Worm (Caenorhabditis elegans): ENCODE results near the gene W06D11.2.
"Not testable (repeated sequence)": the region's sequence is repeated elsewhere in the genome, so short reads cannot be mapped to it uniquely, and the experiment has no call there.

The W06D11.2 gene

ce11 chrX:12302755-12303154 is 6.2 kb upstream of the W06D11.2 start, which contains the start of gene dot-1.3:
Gene dot-1.3, minus strand, starts transcription at chrX:12302855.
- not testable (repeated sequence) for TF ChIP-seq Y116A8C.19 (tag; optimal IDR thresholded peaks at IDR 0.05; ENCODE audit: borderline replicate concordance); ceh-82 (tag; optimal IDR thresholded peaks at IDR 0.05); isw-1 (GFP tag; IDR thresholded peaks at IDR 0.05)

DNA sequence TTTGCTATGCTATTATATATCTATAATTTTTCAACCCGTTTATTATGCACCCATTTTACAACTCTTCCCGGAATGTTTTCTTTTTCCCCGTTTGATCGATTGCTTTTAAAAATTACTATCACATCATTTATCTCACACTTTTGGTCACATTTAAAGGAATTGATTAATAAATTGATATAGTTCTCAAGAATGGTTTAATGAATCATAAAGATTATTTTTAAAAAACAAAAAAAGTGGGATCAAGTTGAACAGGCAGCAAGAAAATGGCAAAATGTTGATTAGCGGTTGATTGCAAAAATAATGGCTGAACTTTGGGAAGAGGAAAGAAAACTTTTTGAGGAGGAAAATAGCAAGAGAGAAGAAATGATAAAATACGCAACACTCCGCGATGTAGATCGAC is 3.3 kb upstream of the W06D11.2 start, which contains the start of gene W06D11.5:
TSS of gene W06D11.5 (plus strand) at position 301 of the 400 bp plus-strand sequence.
- TF ChIP-seq zip-4 (GFP tag; optimal IDR thresholded peaks at IDR 0.05) (no peak), xbp-1 (tag; optimal IDR thresholded peaks at IDR 0.05) (no peak), egl-27 (tag; optimal IDR thresholded peaks at IDR 0.05) (no peak), unc-98 (GFP tag; IDR thresholded peaks at IDR 0.05) (no peak), nhr-85 (tag) (peak; percentile 1), vab-15 (tag; optimal IDR thresholded peaks at IDR 0.05) (no peak)

DNA sequence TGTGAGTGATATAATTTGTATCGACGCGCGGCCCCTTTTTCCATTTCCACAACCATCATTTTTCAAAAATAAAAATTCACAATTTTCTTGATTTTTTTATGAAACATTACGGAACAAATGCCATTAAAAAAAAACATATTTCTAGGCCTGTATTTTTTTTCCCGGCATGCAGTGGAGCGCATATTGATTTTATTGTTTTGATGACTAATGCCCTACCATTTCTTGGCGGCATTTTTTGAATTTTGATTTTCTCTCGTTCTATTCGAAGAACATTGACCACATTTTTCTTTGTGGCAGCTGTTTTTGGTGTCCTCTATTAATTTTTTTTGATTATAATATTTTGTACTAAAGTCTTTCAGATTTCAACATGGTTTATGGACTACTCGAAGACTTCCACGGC is 1.8 kb upstream of the W06D11.2 start, which contains the start of gene W06D11.3:
TSS of gene W06D11.3 (plus strand) at position 360 of the 400 bp plus-strand sequence.
- TF ChIP-seq pqm-1 (tag; optimal IDR thresholded peaks at IDR 0.05) (no peak), ztf-11 (tag; optimal IDR thresholded peaks at IDR 0.05) (no peak), ceh-88 (GFP tag; IDR thresholded peaks at IDR 0.05) (no peak), sup-37 (GFP tag; optimal IDR thresholded peaks at IDR 0.05) (no peak), lin-35 (GFP tag; optimal IDR thresholded peaks at IDR 0.05) (no peak), fkh-4 (tag; optimal IDR thresholded peaks at IDR 0.05; ENCODE audit: borderline replicate concordance) (no peak), blmp-1 (tag; optimal IDR thresholded peaks at IDR 0.05) (no peak), snu-23 (GFP tag; optimal IDR thresholded peaks at IDR 0.05) (no peak), ceh-90 (tag; optimal IDR thresholded peaks at IDR 0.05) (no peak), lin-14 (GFP tag; optimal IDR thresholded peaks at IDR 0.05) (no peak), lsy-2 (tag; optimal IDR thresholded peaks at IDR 0.05) (no peak), nhr-84 (tag; optimal IDR thresholded peaks at IDR 0.05) (no peak), ceh-82 (tag; optimal IDR thresholded peaks at IDR 0.05) (no peak), nhr-19 (GFP tag; conservative IDR thresholded peaks at IDR 0.05) (no peak), nhr-71 (tag; optimal IDR thresholded peaks at IDR 0.05) (no peak), lin-13 (GFP tag; optimal IDR thresholded peaks at IDR 0.05) (no peak), C34B4.2 (tag; optimal IDR thresholded peaks at IDR 0.05) (no peak)

- TF ChIP-seq elt-2 (tag; optimal IDR thresholded peaks at IDR 0.05), result no peak
- TF ChIP-seq nhr-12 (tag; optimal IDR thresholded peaks at IDR 0.05), result no peak
- TF ChIP-seq lin-39 (tag; optimal IDR thresholded peaks at IDR 0.05), result no peak
- no peak for TF ChIP-seq lin-15B (tag; optimal IDR thresholded peaks at IDR 0.05)
- no peak for TF ChIP-seq ceh-90 (tag; optimal IDR thresholded peaks at IDR 0.05)
Observed at ce11 chrX:12294263-12294662, 2.3 kb downstream of the W06D11.2 start, which contains the start of gene W06D11.1. Gene W06D11.1, plus strand, starts transcription at chrX:12294563.

ce11 chrX:12290539-12290938 is 6.0 kb downstream of the W06D11.2 start, which contains the start of gene C04B4.4:
Gene C04B4.4, plus strand, starts transcription at chrX:12290839.
- TF ChIP-seq lsy-2 (tag; optimal IDR thresholded peaks at IDR 0.05) (no peak), zag-1 (tag; optimal IDR thresholded peaks at IDR 0.05) (no peak), alr-1 (tag; optimal IDR thresholded peaks at IDR 0.05; ENCODE audit: borderline replicate concordance) (no peak), xbp-1 (tag; optimal IDR thresholded peaks at IDR 0.05) (no peak), C16A3.4 (tag; optimal IDR thresholded peaks at IDR 0.05) (no peak), efl-1 (optimal IDR thresholded peaks at IDR 0.05) (no peak), efl-1 (GFP tag; optimal IDR thresholded peaks at IDR 0.05 in 1 of 2) (no peak), dpl-1 (GFP tag; optimal IDR thresholded peaks at IDR 0.05) (no peak), ceh-88 (GFP tag; IDR thresholded peaks at IDR 0.05) (no peak), dsc-1 (tag; optimal IDR thresholded peaks at IDR 0.05) (no peak), elt-2 (tag; optimal IDR thresholded peaks at IDR 0.05) (no peak), mab-9 (GFP tag; IDR thresholded peaks at IDR 0.05) (no peak), nhr-90 (tag; optimal IDR thresholded peaks at IDR 0.05; ENCODE audit: poor library complexity) (no peak), ztf-11 (tag; optimal IDR thresholded peaks at IDR 0.05) (no peak), ces-1 (GFP tag; optimal IDR thresholded peaks at IDR 0.05) (no peak), mdl-1 (tag; optimal IDR thresholded peaks at IDR 0.05) (no peak), snpc-4 (tag; optimal IDR thresholded peaks at IDR 0.05) (no peak), pax-3 (tag; optimal IDR thresholded peaks at IDR 0.05) (no peak), swsn-7 (tag; optimal IDR thresholded peaks at IDR 0.05) (no peak), egl-13 (tag; optimal IDR thresholded peaks at IDR 0.05) (no peak)
